Worm (Caenorhabditis elegans) whole organism, young adult: ENCODE measurements around the gene scd-1.

Experiments
- B0336.3 ChIP-seq: fragments of 200-800 bp; sonication (Bioruptor generic); IDR thresholded peaks from 2 replicates; pipeline ENCODE4 v1.3.6; 2022; ENCODE audit warnings: missing genetic modification characterization, missing compliant biosample characterization
- C06A6.2 ChIP-seq: fragments of 200-800 bp; sonication (Bioruptor generic); conservative IDR thresholded peaks from 2 replicates; pipeline ENCODE4 v1.3.6; 2022; ENCODE audit warnings: missing genetic modification characterization, missing compliant biosample characterization
- K11D2.4 ChIP-seq: fragments of 200-800 bp; sonication (Bioruptor generic); IDR thresholded peaks from 2 replicates; pipeline ENCODE4 v1.3.6; 2022; ENCODE audit warnings: missing genetic modification reagents, missing genetic modification characterization, missing compliant biosample characterization
- ceh-100 ChIP-seq: fragments of 200-800 bp; sonication (Bioruptor generic); IDR thresholded peaks from 2 replicates; pipeline ENCODE4 v1.3.6; 2022; ENCODE audit warnings: missing genetic modification reagents, missing genetic modification characterization, missing compliant biosample characterization
- efl-1 ChIP-seq: fragments of 150-350 bp; optimal IDR thresholded peaks from 2 replicates; lab custom pipeline; 2014; ENCODE audit warnings: missing biosample characterization, missing genetic modification reagents, missing genetic modification characterization
- egl-18 ChIP-seq: fragments of 200-800 bp; sonication (Bioruptor generic); IDR thresholded peaks from 2 replicates; pipeline ENCODE4 v1.3.6; 2022; ENCODE audit warnings: missing genetic modification reagents, missing genetic modification characterization, missing compliant biosample characterization
- ets-4 ChIP-seq: fragments of 200-800 bp; sonication (Bioruptor generic); optimal IDR thresholded peaks from 2 replicates; lab custom pipeline; 2018; ENCODE audit warnings: mild to moderate bottlenecking, missing genetic modification characterization, missing compliant biosample characterization
- hlh-26 ChIP-seq: fragments of 200-800 bp; sonication (Bioruptor generic); conservative IDR thresholded peaks from 2 replicates; pipeline ENCODE4 v1.3.6; 2022; ENCODE audit warnings: missing genetic modification reagents, missing genetic modification characterization, missing compliant biosample characterization
- lag-1 ChIP-seq: fragments of 200-800 bp; sonication (Bioruptor generic); IDR thresholded peaks from 2 replicates; pipeline ENCODE4 v1.3.6; 2022; ENCODE audit warnings: missing genetic modification reagents, missing genetic modification characterization, missing compliant biosample characterization
- tbp1 ChIP-seq: fragments of 200-800 bp; sonication (Bioruptor generic); optimal IDR thresholded peaks from 2 replicates; lab custom pipeline; 2018; ENCODE audit warnings: mild to moderate bottlenecking, missing genetic modification characterization, missing compliant biosample characterization
- unc-62 ChIP-seq: fragments of 150-350 bp; optimal IDR thresholded peaks from 2 replicates; lab custom pipeline; 2014; ENCODE audit warnings: missing biosample characterization, missing genetic modification reagents, missing genetic modification characterization

- no peak for TF ChIP-seq ceh-100
- TF ChIP-seq ets-4, result no peak
- TF ChIP-seq K11D2.4 (GFP tag; lab: Robert Waterston, UW), result no peak
- TF ChIP-seq efl-1, result no peak
- TF ChIP-seq egl-18 (GFP tag; lab: Robert Waterston, UW), result no peak
- TF ChIP-seq unc-62 (GFP tag; lab: Kevin White, UChicago), result no peak
- no peak for TF ChIP-seq lag-1 (GFP tag; lab: Robert Waterston, UW)
- no peak for TF ChIP-seq tbp1 (GFP tag; lab: Kevin White, UChicago)
- no peak for TF ChIP-seq B0336.3
- no peak for TF ChIP-seq C06A6.2
- no peak for TF ChIP-seq hlh-26 (GFP tag; lab: Robert Waterston, UW)
Observed at ce11 chrX:12513415-12513814, 12.2 kb downstream of the scd-1 start.
